Fruit fly (Drosophila melanogaster) Kc167 (cell line): Measurements from ENCODE around the gene mRpL4.

Experiments used
- Myc ChIP-seq: fragments of >200 bp; optimal IDR thresholded peaks from 2 replicates; lab custom pipeline; 2017; ENCODE audit warnings: missing external identifiers
- Sin3A ChIP-seq: fragments of >200 bp; optimal IDR thresholded peaks from 2 replicates; lab custom pipeline; 2018; ENCODE audit warnings: missing external identifiers
- h ChIP-seq: fragments of >200 bp; optimal IDR thresholded peaks from 3 replicates; lab custom pipeline; 2018; ENCODE audit warnings: missing external identifiers
- insv ChIP-seq: fragments of >200 bp; optimal IDR thresholded peaks from 3 replicates; lab custom pipeline; 2018; ENCODE audit warnings: missing external identifiers
- ttk ChIP-seq: sonication (Bioruptor generic); optimal IDR thresholded peaks from 2 replicates; lab custom pipeline; 2017; ENCODE audit warnings: missing external identifiers

DNA sequence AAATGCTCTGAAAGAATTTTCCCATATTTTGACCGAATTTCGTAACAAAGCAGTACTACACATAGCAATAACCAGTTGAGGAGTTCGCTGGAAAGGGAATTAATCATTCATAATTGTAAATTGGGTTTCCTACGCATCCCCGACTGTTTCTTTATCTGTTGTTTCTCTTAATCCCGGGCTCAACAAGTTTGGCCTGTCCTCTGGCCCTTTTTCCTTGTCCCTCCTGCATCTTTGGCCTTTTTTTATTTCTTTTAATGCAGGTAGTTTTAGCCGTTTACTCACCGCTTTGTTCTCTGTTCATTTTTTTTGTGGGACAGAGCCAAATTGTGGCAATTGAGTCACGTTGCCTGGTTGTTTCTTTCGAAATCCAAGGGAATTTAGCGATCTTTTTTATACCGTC, 24.8 kb upstream of the mRpL4 start:
- no peak for TF ChIP-seq Myc
- TF ChIP-seq h, result no peak
- TF ChIP-seq ttk, result no peak
- no peak for TF ChIP-seq Sin3A
- TF ChIP-seq insv, result no peak
